Fruit fly (Drosophila melanogaster) whole organism, prepupa: ENCODE results near the gene CG34015.

ENCODE experiments used
- CG1621 ChIP-seq: fragments of 200-800 bp; sonication (Bioruptor generic); optimal IDR thresholded peaks from 3 replicates; lab custom pipeline; 2018; ENCODE audit warnings: missing biosample characterization, mild to moderate bottlenecking, missing genetic modification characterization
- CG6808 ChIP-seq: fragments of 200-800 bp; sonication (Bioruptor generic); optimal IDR thresholded peaks from 3 replicates; lab custom pipeline; 2017; ENCODE audit warnings: missing biosample characterization, missing genetic modification characterization, mild to moderate bottlenecking, moderate library complexity, missing genetic modification reagents
- CG6854 ChIP-seq: fragments of 200-800 bp; sonication (Bioruptor generic); optimal IDR thresholded peaks from 2 replicates; lab custom pipeline; 2017; ENCODE audit warnings: missing biosample characterization, mild to moderate bottlenecking, missing genetic modification characterization
- CG8319 ChIP-seq: fragments of 200-800 bp; sonication (Bioruptor generic); optimal IDR thresholded peaks from 3 replicates; lab custom pipeline; 2016; ENCODE audit warnings: missing biosample characterization, missing genetic modification characterization
- CG8632 ChIP-seq: fragments of 200-800 bp; sonication (Bioruptor generic); optimal IDR thresholded peaks from 3 replicates; lab custom pipeline; 2016; ENCODE audit warnings: missing biosample characterization, missing genetic modification characterization
- Eip75B ChIP-seq: fragments of 200-800 bp; sonication (Bioruptor generic); optimal IDR thresholded peaks from 3 replicates; lab custom pipeline; 2016; ENCODE audit warnings: missing biosample characterization, missing genetic modification characterization
- Ets96B ChIP-seq: fragments of 200-800 bp; optimal IDR thresholded peaks from 2 replicates; lab custom pipeline; 2019; ENCODE audit warnings: missing biosample characterization, mild to moderate bottlenecking, missing genetic modification characterization, moderate library complexity
- Gug ChIP-seq: fragments of 200-800 bp; sonication (Bioruptor generic); IDR thresholded peaks from 2 replicates; pipeline ENCODE4 v1.3.6; 2022; ENCODE audit warnings: missing biosample characterization, missing genetic modification characterization
- Sox14 ChIP-seq: fragments of 200-800 bp; sonication (Bioruptor generic); optimal IDR thresholded peaks from 3 replicates; lab custom pipeline; 2016; ENCODE audit warnings: missing biosample characterization, missing genetic modification characterization
- Sox15 ChIP-seq: fragments of 200-800 bp; sonication (Bioruptor generic); optimal IDR thresholded peaks from 3 replicates; lab custom pipeline; 2016; ENCODE audit warnings: missing biosample characterization, missing genetic modification characterization
- dsx ChIP-seq: fragments of 200-800 bp; optimal IDR thresholded peaks from 3 replicates; lab custom pipeline; 2019; ENCODE audit warnings: missing biosample characterization, mild to moderate bottlenecking, missing genetic modification characterization, moderate library complexity; ENCODE audit not compliant: poor library complexity, severe bottlenecking
- fd85E ChIP-seq: fragments of 200-800 bp; sonication (Bioruptor generic); optimal IDR thresholded peaks from 3 replicates; lab custom pipeline; 2016; ENCODE audit warnings: missing biosample characterization, missing genetic modification characterization
- salr ChIP-seq, 2 experiments: fragments of 200-800 bp; sonication (Bioruptor generic); optimal IDR thresholded peaks; 3 replicates each; lab custom pipeline; 2016 to 2018; ENCODE audit warnings: missing biosample characterization in 2 of 2, missing genetic modification characterization in 2 of 2, mild to moderate bottlenecking in 1 of 2

dm6 chrX:16414451-16415368 is 33.4 kb downstream of the CG34015 start, which contains the start of gene Traf-like:
- TF ChIP-seq fd85E (GFP tag; lab: Kevin White, UChicago) (no peak), dsx (GFP tag; lab: Kevin White, UChicago) (no peak), CG6854 (no peak), CG8319 (GFP tag; lab: Kevin White, UChicago) (no peak), CG1621 (tag; lab: Kevin White, UChicago) (no peak), Ets96B (tag; lab: Kevin White, UChicago) (no peak), CG6808 (GFP tag; lab: Kevin White, UChicago) (no peak), CG8632 (no peak), Sox14 (GFP tag; lab: Kevin White, UChicago) (no peak), Gug (GFP tag; lab: Robert Waterston, UW) (no peak), Sox15 (GFP tag; lab: Kevin White, UChicago) (no peak), Eip75B (peak; percentile 50), salr (GFP tag; optimal IDR thresholded peaks at IDR 0.05; lab: Kevin White, UChicago) (no peak)
